Worm (Caenorhabditis elegans) whole organism, L2 larva: ENCODE results near the gene F58E6.11.

Experiments used
- R02D3.7 ChIP-seq: fragments of 150-350 bp; optimal IDR thresholded peaks from 2 replicates; lab custom pipeline; 2014; ENCODE audit warnings: missing biosample characterization, missing genetic modification characterization
- ZK546.5 ChIP-seq: sonication (generic microtip); optimal IDR thresholded peaks from 2 replicates; lab custom pipeline; 2017; ENCODE audit warnings: missing biosample characterization, missing genetic modification characterization
- aly-2 ChIP-seq: fragments of 150-350 bp; optimal IDR thresholded peaks from 2 replicates; lab custom pipeline; 2014; ENCODE audit warnings: missing biosample characterization, missing genetic modification characterization
- elt-3 ChIP-seq: sonication (generic microtip); optimal IDR thresholded peaks from 2 replicates; lab custom pipeline; 2017; ENCODE audit warnings: missing biosample characterization, missing genetic modification characterization
- mdl-1 ChIP-seq, 2 experiments: fragments of 150-350 bp in 1 of 2; sonication (generic microtip) in 1 of 2; optimal IDR thresholded peaks; 2 replicates each; lab custom pipeline; 2017; ENCODE audit warnings: missing biosample characterization in 2 of 2, missing genetic modification characterization in 2 of 2
- nhr-12 ChIP-seq: fragments of 150-350 bp; optimal IDR thresholded peaks from 2 replicates; lab custom pipeline; 2014; ENCODE audit warnings: missing biosample characterization, missing genetic modification characterization
- nhr-23 ChIP-seq: fragments of 150-350 bp; optimal IDR thresholded peaks from 2 replicates; lab custom pipeline; 2014; ENCODE audit warnings: missing biosample characterization, missing genetic modification reagents, missing genetic modification characterization
- unc-62 ChIP-seq: fragments of 150-350 bp; optimal IDR thresholded peaks from 2 replicates; lab custom pipeline; 2014; ENCODE audit warnings: missing biosample characterization, missing genetic modification reagents, missing genetic modification characterization

- no peak for TF ChIP-seq aly-2 (tag; lab: Kevin White, UChicago)
- no peak for TF ChIP-seq nhr-23 (tag; lab: Kevin White, UChicago)
- TF ChIP-seq R02D3.7 (tag; lab: Kevin White, UChicago) = no peak
- TF ChIP-seq ZK546.5 (tag; lab: Kevin White, UChicago) = no peak
- TF ChIP-seq mdl-1 (tag; optimal IDR thresholded peaks at IDR 0.05; lab: Kevin White, UChicago) = no peak
- no peak for TF ChIP-seq nhr-12
- TF ChIP-seq elt-3 (tag; lab: Kevin White, UChicago) = no peak
- no peak for TF ChIP-seq unc-62 (GFP tag; lab: Kevin White, UChicago)
Measured at ce11 chrV:9805161-9805560, 47.4 kb upstream of the F58E6.11 start, which contains the start of gene sru-37.
